Fruit fly (Drosophila melanogaster) whole organism, embryonic: ENCODE results near the gene Dbp73D.
A peak's percentile ranks its signal among the peaks of the same experiment; 100 is the strongest.

Source experiments
- Bdp1 ChIP-seq: fragments of 200-800 bp; sonication (Bioruptor generic); optimal IDR thresholded peaks from 3 replicates; lab custom pipeline; 2016; ENCODE audit warnings: missing biosample characterization, missing genetic modification characterization
- CG10321 ChIP-seq: fragments of 200-800 bp; sonication (Bioruptor generic); IDR thresholded peaks from 2 replicates; pipeline ENCODE4 v1.3.6; 2022; ENCODE audit warnings: missing biosample characterization, missing genetic modification characterization
- CG10366 ChIP-seq: fragments of 200-800 bp; sonication (Bioruptor generic); IDR thresholded peaks from 2 replicates; pipeline ENCODE4 v1.3.6; 2022; ENCODE audit warnings: missing biosample characterization, missing genetic modification characterization
- CG10462 ChIP-seq: fragments of 200-800 bp; sonication (Bioruptor generic); optimal IDR thresholded peaks from 2 replicates; lab custom pipeline; 2016; ENCODE audit warnings: missing biosample characterization, missing genetic modification characterization
- CG11504 ChIP-seq: fragments of 200-800 bp; sonication (Bioruptor generic); optimal IDR thresholded peaks from 3 replicates; lab custom pipeline; 2019; ENCODE audit warnings: missing biosample characterization, mild to moderate bottlenecking, missing genetic modification characterization, moderate library complexity
- CG11695 ChIP-seq: fragments of 200-800 bp; sonication (Bioruptor generic); IDR thresholded peaks from 3 replicates; pipeline ENCODE4 v1.3.6; 2022; ENCODE audit warnings: missing biosample characterization, missing genetic modification characterization
- CG12744 ChIP-seq: fragments of 200-800 bp; sonication (Bioruptor generic); optimal IDR thresholded peaks from 2 replicates; lab custom pipeline; 2016; ENCODE audit warnings: missing biosample characterization, missing genetic modification characterization
- CG13296 ChIP-seq: fragments of 200-800 bp; sonication (Bioruptor generic); optimal IDR thresholded peaks from 3 replicates; lab custom pipeline; 2018; ENCODE audit warnings: missing biosample characterization, mild to moderate bottlenecking, missing genetic modification characterization
- CG13424 ChIP-seq: fragments of 200-800 bp; sonication (Bioruptor generic); optimal IDR thresholded peaks from 2 replicates; lab custom pipeline; 2019; ENCODE audit warnings: missing biosample characterization, mild to moderate bottlenecking, missing genetic modification characterization, moderate library complexity
- CG13894 ChIP-seq: fragments of 200-800 bp; sonication (Bioruptor generic); optimal IDR thresholded peaks from 3 replicates; lab custom pipeline; 2018; ENCODE audit warnings: missing biosample characterization, mild to moderate bottlenecking, missing genetic modification characterization, moderate library complexity
- CG14710 ChIP-seq: fragments of 200-800 bp; sonication (Bioruptor generic); optimal IDR thresholded peaks from 3 replicates; lab custom pipeline; 2019; ENCODE audit warnings: missing biosample characterization, mild to moderate bottlenecking, missing genetic modification characterization, moderate library complexity
- CG15479 ChIP-seq: fragments of 200-800 bp; sonication (Bioruptor generic); optimal IDR thresholded peaks from 3 replicates; lab custom pipeline; 2019; ENCODE audit warnings: missing biosample characterization, mild to moderate bottlenecking, missing genetic modification characterization, moderate library complexity
- CG16815 ChIP-seq: fragments of 200-800 bp; sonication (Bioruptor generic); optimal IDR thresholded peaks from 3 replicates; lab custom pipeline; 2017; ENCODE audit warnings: missing biosample characterization, mild to moderate bottlenecking, missing genetic modification characterization
- CG2875 ChIP-seq: fragments of 200-800 bp; sonication (Bioruptor generic); optimal IDR thresholded peaks from 2 replicates; lab custom pipeline; 2017; ENCODE audit warnings: missing biosample characterization, mild to moderate bottlenecking, missing genetic modification characterization, missing genetic modification reagents
- CG3065 ChIP-seq: fragments of 200-800 bp; sonication (Bioruptor generic); optimal IDR thresholded peaks from 2 replicates; lab custom pipeline; 2016; ENCODE audit warnings: missing biosample characterization, missing genetic modification characterization
- CG4617 ChIP-seq: fragments of 200-800 bp; sonication (Bioruptor generic); optimal IDR thresholded peaks from 3 replicates; lab custom pipeline; 2016; ENCODE audit warnings: missing biosample characterization, missing genetic modification characterization, borderline replicate concordance
- CG7928 ChIP-seq: fragments of 200-800 bp; sonication (Bioruptor generic); optimal IDR thresholded peaks from 2 replicates; lab custom pipeline; 2017; ENCODE audit warnings: missing biosample characterization, mild to moderate bottlenecking, missing genetic modification characterization
- CG8281 ChIP-seq: fragments of 200-800 bp; sonication (Bioruptor generic); optimal IDR thresholded peaks from 2 replicates; lab custom pipeline; 2018; ENCODE audit warnings: missing biosample characterization, mild to moderate bottlenecking, missing genetic modification characterization, moderate library complexity
- CG9437 ChIP-seq: fragments of 200-800 bp; sonication (Bioruptor generic); optimal IDR thresholded peaks from 2 replicates; lab custom pipeline; 2018; ENCODE audit warnings: missing biosample characterization, mild to moderate bottlenecking, missing genetic modification characterization
- CG9609 ChIP-seq: fragments of 200-800 bp; sonication (Bioruptor generic); optimal IDR thresholded peaks from 3 replicates; lab custom pipeline; 2016; ENCODE audit warnings: missing biosample characterization, missing genetic modification characterization
- CG9932 ChIP-seq: fragments of 200-800 bp; sonication (Bioruptor generic); IDR thresholded peaks from 2 replicates; pipeline ENCODE4 v1.3.6; 2022; ENCODE audit warnings: missing biosample characterization, missing genetic modification characterization
- D19A ChIP-seq: fragments of 200-800 bp; optimal IDR thresholded peaks from 3 replicates; lab custom pipeline; 2019; ENCODE audit warnings: missing biosample characterization, mild to moderate bottlenecking, missing genetic modification characterization, moderate library complexity
- D19B ChIP-seq: fragments of 200-800 bp; sonication (Bioruptor generic); optimal IDR thresholded peaks from 2 replicates; lab custom pipeline; 2017; ENCODE audit warnings: missing biosample characterization, mild to moderate bottlenecking, missing genetic modification characterization
- Dip3 ChIP-seq: fragments of 200-800 bp; sonication (Bioruptor generic); optimal IDR thresholded peaks from 3 replicates; lab custom pipeline; 2016; ENCODE audit warnings: missing biosample characterization, missing genetic modification characterization
- HLH3B ChIP-seq: fragments of 200-800 bp; sonication (Bioruptor generic); IDR thresholded peaks from 2 replicates; pipeline ENCODE4 v1.3.6; 2022; ENCODE audit warnings: missing biosample characterization, missing genetic modification characterization
- HLH54F ChIP-seq: fragments of 200-800 bp; sonication (Bioruptor generic); optimal IDR thresholded peaks from 3 replicates; lab custom pipeline; 2016; ENCODE audit warnings: missing biosample characterization, missing genetic modification characterization
- Lpt ChIP-seq: fragments of >200 bp; optimal IDR thresholded peaks from 2 replicates; lab custom pipeline; 2018; ENCODE audit warnings: missing biosample characterization, missing genetic modification characterization
- MESR4 ChIP-seq: fragments of 200-800 bp; sonication (Bioruptor generic); optimal IDR thresholded peaks from 2 replicates; lab custom pipeline; 2018; ENCODE audit warnings: missing biosample characterization, mild to moderate bottlenecking, missing genetic modification characterization, moderate library complexity
- Myb ChIP-seq: fragments of 200-800 bp; sonication (Bioruptor generic); optimal IDR thresholded peaks from 2 replicates; lab custom pipeline; 2016; ENCODE audit warnings: missing biosample characterization, missing genetic modification characterization
- Poxn ChIP-seq: fragments of 200-800 bp; sonication (Bioruptor generic); IDR thresholded peaks from 2 replicates; pipeline ENCODE4 v1.3.6; 2022; ENCODE audit warnings: missing biosample characterization, missing genetic modification characterization
- Side ChIP-seq: fragments of 200-800 bp; sonication (Bioruptor generic); optimal IDR thresholded peaks from 2 replicates; lab custom pipeline; 2016; ENCODE audit warnings: missing biosample characterization, missing genetic modification characterization
- Sry-β ChIP-seq: fragments of 200-800 bp; sonication (Bioruptor generic); optimal IDR thresholded peaks from 2 replicates; lab custom pipeline; 2018; ENCODE audit warnings: missing biosample characterization, mild to moderate bottlenecking, missing genetic modification characterization, moderate library complexity
- Taf1 ChIP-seq: fragments of 200-800 bp; sonication (Bioruptor generic); IDR thresholded peaks from 2 replicates; pipeline ENCODE4 v1.3.6; 2022; ENCODE audit warnings: missing biosample characterization, missing genetic modification characterization
- br ChIP-seq: fragments of >200 bp; optimal IDR thresholded peaks from 2 replicates; lab custom pipeline; 2017
- cas ChIP-seq: fragments of 200-800 bp; sonication (Bioruptor generic); IDR thresholded peaks from 2 replicates; pipeline ENCODE4 v1.3.6; 2022; ENCODE audit warnings: missing biosample characterization, missing genetic modification characterization
- chm ChIP-seq: fragments of 200-800 bp; sonication (Bioruptor generic); IDR thresholded peaks from 2 replicates; pipeline ENCODE4 v1.3.6; 2022; ENCODE audit warnings: missing biosample characterization, missing genetic modification characterization
- dati ChIP-seq: fragments of 200-800 bp; sonication (Bioruptor generic); IDR thresholded peaks from 2 replicates; pipeline ENCODE4 v1.3.6; 2022; ENCODE audit warnings: missing biosample characterization, missing genetic modification characterization
- dmrt99B ChIP-seq: fragments of 200-800 bp; sonication (Bioruptor generic); optimal IDR thresholded peaks from 2 replicates; lab custom pipeline; 2018; ENCODE audit warnings: missing biosample characterization, mild to moderate bottlenecking, missing genetic modification characterization, moderate library complexity
- ems ChIP-seq: fragments of 200-800 bp; sonication (Bioruptor generic); optimal IDR thresholded peaks from 3 replicates; lab custom pipeline; 2016; ENCODE audit warnings: missing biosample characterization, missing genetic modification characterization
- fd102C ChIP-seq: fragments of 200-800 bp; sonication (Bioruptor generic); optimal IDR thresholded peaks from 2 replicates; lab custom pipeline; 2018; ENCODE audit warnings: missing biosample characterization, mild to moderate bottlenecking, missing genetic modification characterization, moderate library complexity
- fd3F ChIP-seq: fragments of 200-800 bp; sonication (Bioruptor generic); optimal IDR thresholded peaks from 2 replicates; lab custom pipeline; 2018; ENCODE audit warnings: missing biosample characterization, mild to moderate bottlenecking, missing genetic modification characterization, moderate library complexity
- fd96Cb ChIP-seq: fragments of 200-800 bp; sonication (Bioruptor generic); optimal IDR thresholded peaks from 2 replicates; lab custom pipeline; 2018; ENCODE audit warnings: missing biosample characterization, mild to moderate bottlenecking, missing genetic modification characterization, moderate library complexity
- hbn ChIP-seq: fragments of 200-800 bp; sonication (Bioruptor generic); IDR thresholded peaks from 2 replicates; pipeline ENCODE4 v1.3.6; 2022; ENCODE audit warnings: missing biosample characterization, missing genetic modification characterization; ENCODE audit not compliant: partially characterized antibody
- kah ChIP-seq: fragments of 200-800 bp; sonication (Bioruptor generic); optimal IDR thresholded peaks from 2 replicates; lab custom pipeline; 2018; ENCODE audit warnings: missing biosample characterization, mild to moderate bottlenecking, missing genetic modification characterization
- sc ChIP-seq, 3 experiments: fragments of >200 bp in 2 of 3; fragments of 200-800 bp in 1 of 3; sonication (Bioruptor generic) in 1 of 3; optimal IDR thresholded peaks; 2 replicates in 2 of 3; 3 replicates in 1 of 3; lab custom pipeline; 2017; ENCODE audit warnings: mild to moderate bottlenecking in 1 of 3, missing biosample characterization in 1 of 3, missing genetic modification characterization in 1 of 3, missing genetic modification reagents in 1 of 3
- slp2 ChIP-seq: fragments of 200-800 bp; sonication (Bioruptor generic); optimal IDR thresholded peaks from 2 replicates; lab custom pipeline; 2016; ENCODE audit warnings: missing biosample characterization, missing genetic modification characterization
- sna ChIP-seq: fragments of 200-800 bp; sonication (Bioruptor generic); IDR thresholded peaks from 2 replicates; pipeline ENCODE4 v1.3.6; 2022; ENCODE audit warnings: missing biosample characterization, missing genetic modification characterization; ENCODE audit not compliant: partially characterized antibody
- tna ChIP-seq: fragments of 200-800 bp; sonication (Bioruptor generic); IDR thresholded peaks from 2 replicates; pipeline ENCODE4 v1.3.6; 2022; ENCODE audit warnings: missing biosample characterization, missing genetic modification characterization; ENCODE audit not compliant: partially characterized antibody
- wek ChIP-seq: fragments of 200-800 bp; sonication (Bioruptor generic); optimal IDR thresholded peaks from 3 replicates; lab custom pipeline; 2018; ENCODE audit warnings: missing biosample characterization, mild to moderate bottlenecking, missing genetic modification characterization, moderate library complexity

Dbp73D gene

dm6 chr3L:16768001-16768652, 37.5 kb upstream of the Dbp73D start (continued):
- TF ChIP-seq dati (GFP tag; lab: Robert Waterston, UW) (no peak), cas (no peak), D19A (peak; percentile 43), fd3F (no peak), Side (GFP tag; lab: Kevin White, UChicago) (no peak), slp2 (GFP tag; lab: Kevin White, UChicago) (no peak), CG2875 (no peak), ems (GFP tag; lab: Kevin White, UChicago) (peak; percentile 6), kah (GFP tag; lab: Kevin White, UChicago) (no peak), CG10321 (GFP tag; lab: Robert Waterston, UW) (no peak), CG13894 (tag; lab: Kevin White, UChicago) (no peak), CG12744 (GFP tag; lab: Kevin White, UChicago) (no peak), sna (GFP tag; lab: Robert Waterston, UW) (0 out of 2 replicates have a peak, but pooled peaks have one; percentile 24), CG13424 (tag; lab: Kevin White, UChicago) (peak; percentile 4), chm (GFP tag; lab: Robert Waterston, UW) (peak; percentile 51; the same call in 1 of the 2 replicates), dmrt99B (tag; lab: Kevin White, UChicago) (peak; percentile 41), CG9932 (no peak), CG10462 (no peak), hbn (GFP tag; lab: Robert Waterston, UW) (no peak), CG7928 (no peak), wek (no peak), CG3065 (GFP tag; lab: Kevin White, UChicago) (no peak), CG13296 (GFP tag; lab: Kevin White, UChicago) (no peak), HLH3B (GFP tag; lab: Robert Waterston, UW) (peak; percentile 40; the same call in 1 of the 2 replicates), Lpt (GFP tag; lab: Kevin White, UChicago) (no peak), Poxn (GFP tag; lab: Robert Waterston, UW) (no peak), CG11504 (tag; lab: Kevin White, UChicago) (peak; percentile 34), CG4617 (GFP tag; lab: Kevin White, UChicago) (no peak), tna (GFP tag; lab: Robert Waterston, UW) (peak; percentile 24; the same call in 1 of the 2 replicates), fd96Cb (no peak), CG11695 (GFP tag; lab: Robert Waterston, UW) (0 out of 3 replicates have a peak, but pooled peaks have one; percentile 18), Dip3 (no peak), CG8281 (tag; lab: Kevin White, UChicago) (peak; percentile 4), sc (optimal IDR thresholded peaks at IDR 0.05; lab: Kevin White, UChicago) (no peak), sc (GFP tag; optimal IDR thresholded peaks at IDR 0.05; lab: Kevin White, UChicago) (peak; percentile 0), CG16815 (GFP tag; lab: Kevin White, UChicago) (peak; percentile 40), fd102C (GFP tag; lab: Kevin White, UChicago) (peak; percentile 55), Taf1 (no peak), CG9609 (GFP tag; lab: Kevin White, UChicago) (no peak), D19B (GFP tag; lab: Kevin White, UChicago) (peak; percentile 82), CG15479 (GFP tag; lab: Kevin White, UChicago) (peak; percentile 60), CG9437 (GFP tag; lab: Kevin White, UChicago) (no peak), CG14710 (tag; lab: Kevin White, UChicago) (peak; percentile 25), MESR4 (GFP tag; lab: Kevin White, UChicago) (no peak), Sry-β (no peak), CG10366 (GFP tag; lab: Robert Waterston, UW) (peak; percentile 20; the same call in 1 of the 2 replicates), Bdp1 (GFP tag; lab: Kevin White, UChicago) (no peak), br (lab: Kevin White, UChicago) (no peak), HLH54F (GFP tag; lab: Kevin White, UChicago) (no peak), Myb (no peak)
